Fruit fly (Drosophila melanogaster) whole organism, wandering third instar larva: ENCODE data around the gene halo.

Experiments
- Abd-B ChIP-seq: fragments of >200 bp; optimal IDR thresholded peaks from 2 replicates; lab custom pipeline; 2017; ENCODE audit warnings: missing biosample characterization, missing genetic modification characterization
- CG9705 ChIP-seq: fragments of 200-800 bp; sonication (Bioruptor generic); optimal IDR thresholded peaks from 2 replicates; lab custom pipeline; 2018; ENCODE audit warnings: missing biosample characterization, mild to moderate bottlenecking, missing genetic modification characterization
- CrebA ChIP-seq: fragments of 200-800 bp; sonication (Bioruptor generic); optimal IDR thresholded peaks from 2 replicates; lab custom pipeline; 2016; ENCODE audit warnings: missing biosample characterization, mild to moderate bottlenecking, missing genetic modification characterization, borderline replicate concordance
- Dfd ChIP-seq: fragments of >200 bp; optimal IDR thresholded peaks from 2 replicates; lab custom pipeline; 2017; ENCODE audit warnings: missing biosample characterization, missing genetic modification characterization
- Dif ChIP-seq: fragments of 200-275, 200-300 bp; sonication (Bioruptor generic); optimal IDR thresholded peaks from 2 replicates; lab custom pipeline; 2018; ENCODE audit warnings: missing biosample characterization, missing genetic modification characterization; ENCODE audit not compliant: partially characterized antibody
- GATAd ChIP-seq: sonication (Bioruptor generic); optimal IDR thresholded peaks from 2 replicates; lab custom pipeline; 2016; ENCODE audit warnings: missing biosample characterization, missing genetic modification characterization
- HLH106 ChIP-seq: fragments of 200-800 bp; optimal IDR thresholded peaks from 3 replicates; lab custom pipeline; 2019; ENCODE audit warnings: missing biosample characterization, mild to moderate bottlenecking, missing genetic modification characterization, moderate library complexity
- Hnf4 ChIP-seq: fragments of 200-800 bp; sonication (Bioruptor generic); optimal IDR thresholded peaks from 2 replicates; lab custom pipeline; 2016; ENCODE audit warnings: missing biosample characterization, mild to moderate bottlenecking, missing genetic modification characterization
- Jra ChIP-seq: sonication (Bioruptor generic); optimal IDR thresholded peaks from 2 replicates; lab custom pipeline; 2016; ENCODE audit warnings: missing biosample characterization, missing genetic modification characterization
- Mio ChIP-seq: sonication (Bioruptor generic); optimal IDR thresholded peaks from 2 replicates; lab custom pipeline; 2016; ENCODE audit warnings: missing biosample characterization, missing genetic modification characterization
- Myc ChIP-seq: fragments of >200 bp; optimal IDR thresholded peaks from 2 replicates; lab custom pipeline; 2017
- N ChIP-seq: fragments of >200 bp; optimal IDR thresholded peaks from 2 replicates; lab custom pipeline; 2018; ENCODE audit warnings: missing biosample characterization, missing external identifiers, missing genetic modification characterization
- Rel ChIP-seq, 2 experiments: fragments of 200-800 bp; sonication (Bioruptor generic) in 1 of 2; optimal IDR thresholded peaks; 2 replicates in 1 of 2; 3 replicates in 1 of 2; lab custom pipeline; 2016 to 2019; ENCODE audit warnings: mild to moderate bottlenecking in 2 of 2, missing biosample characterization in 2 of 2, missing genetic modification characterization in 2 of 2, moderate library complexity in 1 of 2
- Sp1 ChIP-seq: fragments of 200-800 bp; sonication (Bioruptor generic); optimal IDR thresholded peaks from 3 replicates; lab custom pipeline; 2019; ENCODE audit warnings: missing biosample characterization, mild to moderate bottlenecking, missing genetic modification characterization, moderate library complexity
- Vsx2 ChIP-seq: fragments of 200-300, 225-300 bp; sonication (Bioruptor generic); optimal IDR thresholded peaks from 2 replicates; lab custom pipeline; 2018; ENCODE audit warnings: missing biosample characterization, missing genetic modification characterization; ENCODE audit not compliant: partially characterized antibody
- br ChIP-seq: fragments of 200-800 bp; sonication (Bioruptor generic); optimal IDR thresholded peaks from 2 replicates; lab custom pipeline; 2016; ENCODE audit warnings: missing biosample characterization, missing genetic modification characterization
- brk ChIP-seq: fragments of 200-800 bp; sonication (Bioruptor generic); optimal IDR thresholded peaks from 2 replicates; lab custom pipeline; 2016; ENCODE audit warnings: missing biosample characterization, mild to moderate bottlenecking, missing genetic modification characterization
- dl ChIP-seq, 2 experiments: fragments of 175-275, 200-275 bp in 1 of 2; fragments of 200-275 bp in 1 of 2; sonication (Bioruptor generic); optimal IDR thresholded peaks; lab custom pipeline; 2018; ENCODE audit warnings: mild to moderate bottlenecking in 2 of 2, missing biosample characterization in 2 of 2, missing genetic modification characterization in 2 of 2, moderate library complexity in 2 of 2; ENCODE audit not compliant: partially characterized antibody in 2 of 2, insufficient read depth in 1 of 2
- dmrt93B ChIP-seq: fragments of 200-800 bp; sonication (Bioruptor generic); optimal IDR thresholded peaks from 2 replicates; lab custom pipeline; 2018; ENCODE audit warnings: missing biosample characterization, mild to moderate bottlenecking, missing genetic modification characterization
- dsf ChIP-seq: sonication (Bioruptor generic); optimal IDR thresholded peaks from 2 replicates; lab custom pipeline; 2016; ENCODE audit warnings: missing biosample characterization, missing genetic modification characterization, borderline replicate concordance
- ey ChIP-seq: fragments of 200-800 bp; sonication (Bioruptor generic); optimal IDR thresholded peaks from 2 replicates; lab custom pipeline; 2016; ENCODE audit warnings: missing biosample characterization, missing genetic modification characterization
- foxo ChIP-seq, 2 experiments: fragments of 200-800 bp; sonication (Bioruptor generic); optimal IDR thresholded peaks; 2 replicates in 1 of 2; 3 replicates in 1 of 2; lab custom pipeline; 2016 to 2017; ENCODE audit warnings: missing biosample characterization in 2 of 2, missing genetic modification characterization in 2 of 2
- fru ChIP-seq: fragments of 200-800 bp; sonication (Bioruptor generic); optimal IDR thresholded peaks from 3 replicates; lab custom pipeline; 2016; ENCODE audit warnings: missing biosample characterization, mild to moderate bottlenecking, missing genetic modification characterization
- h ChIP-seq: fragments of 200-800 bp; sonication (Bioruptor generic); optimal IDR thresholded peaks from 3 replicates; lab custom pipeline; 2016; ENCODE audit warnings: missing biosample characterization, mild to moderate bottlenecking, missing genetic modification characterization
- jim ChIP-seq: fragments of 175-275, 200-325 bp; sonication (Bioruptor generic); optimal IDR thresholded peaks from 2 replicates; lab custom pipeline; 2016; ENCODE audit warnings: missing biosample characterization, mild to moderate bottlenecking, missing genetic modification characterization
- lola ChIP-seq: fragments of >200 bp; optimal IDR thresholded peaks from 2 replicates; lab custom pipeline; 2017; ENCODE audit warnings: missing biosample characterization, missing genetic modification characterization
- pan ChIP-seq: fragments of >200 bp; optimal IDR thresholded peaks from 2 replicates; lab custom pipeline; 2017
- psq ChIP-seq: fragments of 200-800 bp; sonication (Bioruptor generic); optimal IDR thresholded peaks from 3 replicates; lab custom pipeline; 2017; ENCODE audit warnings: missing biosample characterization, mild to moderate bottlenecking, missing genetic modification characterization, moderate library complexity
- rgr ChIP-seq: fragments of 200-800 bp; sonication (Bioruptor generic); optimal IDR thresholded peaks from 3 replicates; lab custom pipeline; 2016; ENCODE audit warnings: missing biosample characterization, mild to moderate bottlenecking, missing genetic modification characterization
- sage ChIP-seq: fragments of 200-800 bp; sonication (Bioruptor generic); optimal IDR thresholded peaks from 2 replicates; lab custom pipeline; 2016; ENCODE audit warnings: missing biosample characterization, mild to moderate bottlenecking, missing genetic modification characterization
- sv ChIP-seq: fragments of 200-800 bp; sonication (Bioruptor generic); optimal IDR thresholded peaks from 3 replicates; lab custom pipeline; 2016; ENCODE audit warnings: missing biosample characterization, missing genetic modification characterization
- tai ChIP-seq: sonication (Bioruptor generic); optimal IDR thresholded peaks from 2 replicates; lab custom pipeline; 2016; ENCODE audit warnings: missing biosample characterization, missing genetic modification characterization
- usp ChIP-seq: fragments of >200 bp; optimal IDR thresholded peaks from 2 replicates; lab custom pipeline; 2017; ENCODE audit warnings: missing biosample characterization, missing genetic modification characterization
- woc ChIP-seq: sonication (Bioruptor generic); optimal IDR thresholded peaks from 2 replicates; lab custom pipeline; 2016; ENCODE audit warnings: missing biosample characterization, mild to moderate bottlenecking, missing genetic modification characterization

Gene halo

dm6 chr2L:1547860-1548259 is 29.9 kb upstream of the halo start:
- TF ChIP-seq Mio (GFP tag; lab: Kevin White, UChicago): no peak
- TF ChIP-seq h (GFP tag; lab: Kevin White, UChicago): no peak
- TF ChIP-seq, all 38 proteins: peak for 0

dm6 chr2L:1538132-1538531 is 20.2 kb upstream of the halo start:
- TF ChIP-seq Dfd: no peak
- peak in 1 of 2 experiments; percentile 7 for TF ChIP-seq foxo (GFP tag; optimal IDR thresholded peaks at IDR 0.05; lab: Kevin White, UChicago)

- TF ChIP-seq Dfd (no peak), psq (GFP tag; lab: Kevin White, UChicago) (no peak), HLH106 (no peak), usp (no peak)
Measured at dm6 chr2L:1535231-1535630, 17.3 kb upstream of the halo start.

DNA sequence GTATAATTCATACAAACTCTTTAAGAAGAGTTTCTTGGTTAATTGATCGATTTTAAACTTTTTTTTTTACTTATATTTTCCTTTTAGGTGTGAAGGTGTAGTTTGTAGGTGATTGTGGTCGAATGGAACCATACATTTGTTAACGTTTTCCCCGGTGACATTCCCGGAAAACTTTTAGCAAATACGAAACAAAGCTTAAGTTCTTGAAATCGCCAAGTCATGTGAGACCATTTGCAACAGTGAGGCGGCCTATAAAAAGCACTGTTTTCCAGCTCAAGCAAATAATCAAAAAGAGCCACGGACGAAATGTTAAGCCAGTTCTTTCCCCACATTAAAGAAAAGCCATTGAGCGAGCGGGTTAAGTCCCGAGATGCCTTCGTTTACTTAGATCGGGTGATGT is 4.4 kb upstream of the halo start, which contains the start of gene Or22b:
Gene Or22b (plus strand): TSS at position 301 of the 400 bp plus-strand sequence.
- TF ChIP-seq N (GFP tag; lab: Kevin White, UChicago) (no peak), woc (no peak), sv (GFP tag; lab: Kevin White, UChicago) (no peak), Dif (no peak), Abd-B (GFP tag; lab: Kevin White, UChicago) (no peak), Rel (GFP tag; optimal IDR thresholded peaks at IDR 0.05; lab: Kevin White, UChicago) (no peak), Rel (tag; optimal IDR thresholded peaks at IDR 0.05; lab: Kevin White, UChicago) (no peak), HLH106 (no peak), psq (GFP tag; lab: Kevin White, UChicago) (no peak), ey (GFP tag; lab: Kevin White, UChicago) (no peak), Myc (lab: Kevin White, UChicago) (no peak), CrebA (no peak), rgr (GFP tag; lab: Kevin White, UChicago) (no peak), Vsx2 (GFP tag; lab: Kevin White, UChicago) (no peak), Sp1 (no peak)

DNA sequence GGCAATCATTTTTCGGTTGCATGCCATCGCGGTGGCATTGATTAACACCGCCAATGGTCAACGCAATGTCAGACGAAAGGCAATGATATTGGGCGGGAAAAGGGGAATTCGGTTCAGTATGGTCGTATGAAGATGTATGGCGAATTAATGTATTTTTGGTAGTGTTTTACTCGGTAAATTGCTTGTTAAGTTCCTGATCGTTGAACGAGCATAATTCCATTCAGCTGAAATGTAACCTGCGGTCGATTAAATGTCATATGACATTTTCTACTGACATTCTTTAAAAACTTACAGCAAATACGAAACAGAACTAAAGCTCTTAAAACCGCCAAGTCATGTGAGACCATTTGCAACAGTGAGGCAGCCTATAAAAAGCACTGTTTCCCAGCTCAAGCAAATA is 2.2 kb upstream of the halo start, which contains the start of gene Or22a:
Gene Or22a (plus strand): TSS at position 301 of the 400 bp plus-strand sequence.
- no peak for TF ChIP-seq woc
- TF ChIP-seq N (GFP tag; lab: Kevin White, UChicago): no peak
- TF ChIP-seq h (GFP tag; lab: Kevin White, UChicago): no peak
- no peak for TF ChIP-seq jim (GFP tag; lab: Kevin White, UChicago)
- no peak for TF ChIP-seq br (GFP tag; lab: Kevin White, UChicago)
- no peak for TF ChIP-seq lola (GFP tag; lab: Kevin White, UChicago)
- TF ChIP-seq Hnf4 (GFP tag; lab: Kevin White, UChicago): no peak
- no peak for TF ChIP-seq Jra (GFP tag; lab: Kevin White, UChicago)
- no peak for TF ChIP-seq usp
- no peak for TF ChIP-seq GATAd
- TF ChIP-seq dmrt93B (GFP tag; lab: Kevin White, UChicago): no peak
- no peak for TF ChIP-seq tai (GFP tag; lab: Kevin White, UChicago)
- no peak for TF ChIP-seq sage (GFP tag; lab: Kevin White, UChicago)
- no peak for TF ChIP-seq Sp1
- TF ChIP-seq fru (GFP tag; lab: Kevin White, UChicago): no peak
- TF ChIP-seq dl (GFP tag; optimal IDR thresholded peaks at IDR 0.05; lab: Kevin White, UChicago; ENCODE audit: insufficient read depth in 1 of 2, partially characterized antibody in 2 of 2): no peak
- no peak for TF ChIP-seq CG9705 (GFP tag; lab: Kevin White, UChicago)

DNA sequence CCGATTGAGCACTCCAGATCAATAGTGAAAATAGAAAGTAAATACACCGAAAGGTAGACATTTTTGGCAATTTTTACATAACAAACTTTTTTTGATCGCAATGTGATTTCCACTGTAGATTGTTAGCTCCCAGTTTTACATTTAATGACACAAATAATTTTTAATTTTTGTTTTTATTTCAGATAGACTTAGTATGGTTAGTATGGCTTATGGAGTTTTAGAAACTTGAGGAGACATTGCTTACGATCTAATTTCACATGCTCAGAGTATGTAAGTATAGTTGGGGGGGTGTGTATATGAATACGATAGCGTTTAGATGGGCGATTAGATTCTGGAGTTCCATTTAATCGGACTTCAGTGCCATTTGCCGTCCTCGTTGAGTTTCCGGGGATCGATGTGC is 570 bp downstream of the halo start, which contains the start of gene CG18132:
Gene CG18132 (minus strand): TSS at position 101 of the 400 bp plus-strand sequence.
- no peak for TF ChIP-seq sv (GFP tag; lab: Kevin White, UChicago)
- no peak for TF ChIP-seq Dfd
- no peak for TF ChIP-seq woc
- TF ChIP-seq Sp1: no peak
- TF ChIP-seq brk (GFP tag; lab: Kevin White, UChicago): no peak
- no peak for TF ChIP-seq dsf (GFP tag; lab: Kevin White, UChicago)
- no peak for TF ChIP-seq br (GFP tag; lab: Kevin White, UChicago)
- no peak for TF ChIP-seq GATAd
- no peak for TF ChIP-seq h (GFP tag; lab: Kevin White, UChicago)
- TF ChIP-seq pan (lab: Kevin White, UChicago): no peak
- no peak for TF ChIP-seq CrebA
- TF ChIP-seq Vsx2 (GFP tag; lab: Kevin White, UChicago): no peak
- TF ChIP-seq CG9705 (GFP tag; lab: Kevin White, UChicago): no peak
- no peak for TF ChIP-seq Dif
